Worm (Caenorhabditis elegans) whole organism, young adult: Measurements from ENCODE around the gene psd-1.

Experiments
- B0261.1 ChIP-seq: sonication (generic microtip); optimal IDR thresholded peaks from 2 replicates; lab custom pipeline; 2016; ENCODE audit warnings: mild to moderate bottlenecking, missing genetic modification characterization, moderate library complexity, missing compliant biosample characterization
- ama-1 ChIP-seq, 3 experiments: fragments of 150-350 bp in 1 of 3; sonication (generic microtip) in 2 of 3; optimal IDR thresholded peaks; 2 replicates each; lab custom pipeline; 2014 to 2018; ENCODE audit warnings: missing biosample characterization in 2 of 3, missing genetic modification characterization in 2 of 3, missing genetic modification reagents in 2 of 3
- ceh-27 ChIP-seq: fragments of 200-800 bp; sonication (Bioruptor generic); optimal IDR thresholded peaks from 2 replicates; lab custom pipeline; 2018; ENCODE audit warnings: mild to moderate bottlenecking, missing genetic modification characterization, moderate library complexity, missing compliant biosample characterization
- ceh-58 ChIP-seq: fragments of 200-800 bp; sonication (Bioruptor generic); IDR thresholded peaks from 2 replicates; pipeline ENCODE4 v1.3.6; 2022; ENCODE audit warnings: missing genetic modification characterization, missing compliant biosample characterization
- ets-4 ChIP-seq: fragments of 200-800 bp; sonication (Bioruptor generic); optimal IDR thresholded peaks from 2 replicates; lab custom pipeline; 2018; ENCODE audit warnings: mild to moderate bottlenecking, missing genetic modification characterization, missing compliant biosample characterization
- him-1 ChIP-seq: sonication (generic microtip); optimal IDR thresholded peaks from 2 replicates; lab custom pipeline; 2016; ENCODE audit warnings: missing genotype, missing genetic modification reagents, missing genetic modification characterization, missing compliant biosample characterization
- hlh-12 ChIP-seq: sonication (generic microtip); optimal IDR thresholded peaks from 2 replicates; lab custom pipeline; 2016; ENCODE audit warnings: missing genetic modification characterization, missing compliant biosample characterization
- lin-26 ChIP-seq: fragments of 200-800 bp; sonication (Bioruptor generic); IDR thresholded peaks from 2 replicates; pipeline ENCODE4 v1.3.6; 2022; ENCODE audit warnings: missing genetic modification reagents, missing genetic modification characterization, missing compliant biosample characterization
- rcor-1 ChIP-seq: fragments of 200-800 bp; sonication (Bioruptor generic); IDR thresholded peaks from 2 replicates; pipeline ENCODE4 v1.3.6; 2022; ENCODE audit warnings: missing genetic modification reagents, missing genetic modification characterization, missing compliant biosample characterization

DNA sequence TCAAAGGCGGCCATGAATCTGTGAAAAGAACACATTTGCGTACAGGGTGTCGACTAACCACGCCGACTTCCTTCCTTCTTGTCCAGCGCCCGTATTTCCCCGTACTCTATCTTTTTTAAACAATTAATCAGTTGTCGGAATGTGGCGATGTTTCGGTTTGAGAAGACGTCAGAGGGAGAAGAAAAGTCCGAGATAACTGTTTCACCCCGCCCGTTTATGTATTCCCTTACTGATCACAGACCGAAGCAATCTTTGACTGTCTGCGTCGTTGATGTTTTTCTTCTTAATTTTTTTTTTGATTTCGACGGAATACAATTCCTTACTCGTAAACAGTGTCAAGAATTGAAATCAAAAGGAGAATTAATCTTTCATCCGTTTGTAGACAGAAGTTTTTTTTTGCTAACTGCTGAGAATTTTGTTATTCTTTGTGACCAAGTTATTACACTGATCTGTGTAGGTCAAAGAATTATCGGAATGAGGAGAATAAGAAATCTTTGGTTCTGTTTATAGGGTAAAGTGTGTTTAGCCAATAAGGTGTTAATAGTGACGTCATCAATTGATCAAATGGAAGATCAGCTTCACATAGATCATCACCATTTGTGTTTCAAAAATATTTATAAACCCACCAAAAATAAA, 22.0 kb upstream of the psd-1 start:
- TF ChIP-seq lin-26 (GFP tag; lab: Robert Waterston, UW) (no peak), him-1 (tag; lab: Kevin White, UChicago) (no peak), B0261.1 (tag; lab: Kevin White, UChicago) (no peak), ceh-27 (no peak), hlh-12 (tag; lab: Kevin White, UChicago) (no peak), ama-1 (optimal IDR thresholded peaks at IDR 0.05; lab: Kevin White, UChicago) (no peak), ama-1 (GFP tag; optimal IDR thresholded peaks at IDR 0.05; lab: Kevin White, UChicago) (no peak), rcor-1 (GFP tag; lab: Robert Waterston, UW) (no peak), ceh-58 (no peak), ets-4 (GFP tag; lab: Kevin White, UChicago) (no peak)
